Worm (Caenorhabditis elegans) whole organism, L1 larva: ENCODE data around the gene nas-12.

Experiments used
- ama-1 ChIP-seq: fragments of 150-350 bp; optimal IDR thresholded peaks from 2 replicates; lab custom pipeline; 2014
- egl-27 ChIP-seq, 2 experiments: fragments of 150-350 bp in 1 of 2; sonication (generic microtip); optimal IDR thresholded peaks; 3 replicates each; lab custom pipeline; 2017 to 2018; ENCODE audit warnings: missing biosample characterization in 2 of 2, missing genetic modification characterization in 2 of 2, missing genetic modification reagents in 2 of 2
- nhr-85 ChIP-seq: sonication (generic microtip); peaks from one replicate; lab custom pipeline; 2016; ENCODE audit warnings: missing genetic modification characterization, inconsistent platforms, missing compliant biosample characterization

DNA sequence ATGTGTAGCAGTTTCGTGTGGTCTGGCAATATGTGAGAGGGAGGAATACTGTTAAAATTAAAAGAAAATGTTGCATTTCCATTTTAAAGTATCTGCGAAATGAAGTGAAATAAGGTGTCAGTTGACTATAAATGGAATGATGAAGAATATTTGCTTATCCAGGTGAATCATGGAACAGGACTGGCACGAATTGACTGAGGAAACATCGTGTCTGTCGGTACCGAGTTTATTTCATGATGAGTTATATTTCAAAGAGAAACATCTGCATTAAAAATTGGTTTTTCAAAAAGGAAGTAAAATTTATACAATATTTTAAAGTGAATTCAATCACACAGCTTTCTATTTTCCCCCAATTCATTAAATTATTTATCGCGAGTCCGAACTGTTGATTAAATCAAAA is 3.7 kb downstream of the nas-12 start, which contains the start of gene F01G10.6:
- TF ChIP-seq nhr-85 (no peak), egl-27 (tag; optimal IDR thresholded peaks at IDR 0.05; lab: Kevin White, UChicago) (no peak), ama-1 (lab: Kevin White, UChicago) (no peak)
